Worm (Caenorhabditis elegans) whole organism, late embryonic: Measurements from ENCODE around the gene nhr-121.

Experiments used
- C08G9.2 ChIP-seq: sonication (generic microtip); optimal IDR thresholded peaks from 2 replicates; lab custom pipeline; 2016; ENCODE audit warnings: mild to moderate bottlenecking, missing genetic modification characterization, moderate library complexity, missing compliant biosample characterization
- ceh-9 ChIP-seq: sonication (generic microtip); optimal IDR thresholded peaks from 2 replicates; lab custom pipeline; 2016; ENCODE audit warnings: mild to moderate bottlenecking, missing genetic modification characterization, inconsistent platforms, missing compliant biosample characterization
- elt-4 ChIP-seq: sonication (generic microtip); optimal IDR thresholded peaks from 2 replicates; lab custom pipeline; 2016; ENCODE audit warnings: missing genetic modification characterization, missing compliant biosample characterization
- fax-1 ChIP-seq: sonication (generic microtip); optimal IDR thresholded peaks from 2 replicates; lab custom pipeline; 2016; ENCODE audit warnings: missing genotype, missing genetic modification characterization, missing compliant biosample characterization
- gmeb-2 ChIP-seq: sonication (generic microtip); optimal IDR thresholded peaks from 2 replicates; lab custom pipeline; 2016; ENCODE audit warnings: missing genetic modification characterization, inconsistent platforms, missing compliant biosample characterization
- sdc-2 ChIP-seq: sonication (generic microtip); optimal IDR thresholded peaks from 2 replicates; lab custom pipeline; 2016; ENCODE audit warnings: missing genotype, missing genetic modification characterization, missing compliant biosample characterization

ce11 chrIII:2482171-2482570 lies 27.6 kb upstream of the nhr-121 start:
- TF ChIP-seq gmeb-2 (tag; lab: Kevin White, UChicago): no peak
- no peak for TF ChIP-seq C08G9.2 (tag; lab: Kevin White, UChicago)
- no peak for TF ChIP-seq fax-1 (tag; lab: Kevin White, UChicago)
- no peak for TF ChIP-seq ceh-9 (tag; lab: Kevin White, UChicago)
- TF ChIP-seq sdc-2: no peak
- TF ChIP-seq elt-4 (tag; lab: Kevin White, UChicago): no peak
